Worm (Caenorhabditis elegans): ENCODE data around the gene puf-9.

The puf-9 gene

ce11 chrX:5801156-5801592 lies 40.2 kb upstream of the puf-9 start (continued):
- TF ChIP-seq ets-4 (GFP tag; optimal IDR thresholded peaks at IDR 0.05) (peak; percentile 76), F23B12.7 (tag; optimal IDR thresholded peaks at IDR 0.05; ENCODE audit: insufficient read depth) (no peak)

- TF ChIP-seq bed-2 (GFP tag; IDR thresholded peaks at IDR 0.05) (no peak), F33H1.4 (GFP tag; IDR thresholded peaks at IDR 0.05) (no peak)
Measured at ce11 chrX:5802582-5802981, 38.8 kb upstream of the puf-9 start.

ce11 chrX:5803492-5803891 lies 37.9 kb upstream of the puf-9 start:
- TF ChIP-seq ceh-40 (GFP tag; IDR thresholded peaks at IDR 0.05): no peak
- TF ChIP-seq K11D2.4 (GFP tag; IDR thresholded peaks at IDR 0.05): no peak
- TF ChIP-seq egl-44 (GFP tag; IDR thresholded peaks at IDR 0.05): no peak
- no peak for TF ChIP-seq Y67H2A.10 (GFP tag; conservative IDR thresholded peaks at IDR 0.05)
- TF ChIP-seq nhr-179 (tag; optimal IDR thresholded peaks at IDR 0.05): no peak
- no peak for TF ChIP-seq Y95B8A.8 (GFP tag; IDR thresholded peaks at IDR 0.05)
- TF ChIP-seq F37B4.10 (GFP tag; IDR thresholded peaks at IDR 0.05): no peak
- TF ChIP-seq T26A5.8 (tag; optimal IDR thresholded peaks at IDR 0.05): no peak

ce11 chrX:5805872-5806472 lies 35.4 kb upstream of the puf-9 start, which contains the start of gene F13D11.3:
Gene F13D11.3 (minus strand): TSS chrX:5805922.
- TF ChIP-seq tbp1 (GFP tag; optimal IDR thresholded peaks at IDR 0.05): no peak
- TF ChIP-seq F37B4.10 (GFP tag; IDR thresholded peaks at IDR 0.05): no peak
- no peak for TF ChIP-seq F52B5.7 (tag; optimal IDR thresholded peaks at IDR 0.05)
- TF ChIP-seq hsf-1 (GFP tag; IDR thresholded peaks at IDR 0.05): no peak
- TF ChIP-seq lag-1 (GFP tag; IDR thresholded peaks at IDR 0.05): no peak
- TF ChIP-seq chd-7 (tag; optimal IDR thresholded peaks at IDR 0.05): no peak
- no peak for TF ChIP-seq hlh-12 (tag; optimal IDR thresholded peaks at IDR 0.05)
- no peak for TF ChIP-seq atf-7 (tag; optimal IDR thresholded peaks at IDR 0.05)
- TF ChIP-seq egrh-3 (GFP tag; IDR thresholded peaks at IDR 0.05): no peak
- TF ChIP-seq aptf-2 (GFP tag; conservative IDR thresholded peaks at IDR 0.05): no peak

ce11 chrX:5810677-5811076 lies 30.7 kb upstream of the puf-9 start:
- TF ChIP-seq C06A6.2 (GFP tag; conservative IDR thresholded peaks at IDR 0.05) (no peak), nfya-2 (GFP tag; IDR thresholded peaks at IDR 0.05) (no peak), B0019.2 (GFP tag; conservative IDR thresholded peaks at IDR 0.05) (no peak), ekl-4 (GFP tag; IDR thresholded peaks at IDR 0.05) (no peak), F57A8.1 (GFP tag; optimal IDR thresholded peaks at IDR 0.05) (no peak), atf-7 (tag; optimal IDR thresholded peaks at IDR 0.05) (no peak), ceh-91 (GFP tag; IDR thresholded peaks at IDR 0.05) (no peak), T07F8.4 (tag; optimal IDR thresholded peaks at IDR 0.05) (no peak), bed-1 (GFP tag; IDR thresholded peaks at IDR 0.05) (no peak), sptf-2 (GFP tag; optimal IDR thresholded peaks at IDR 0.05) (no peak), let-607 (tag; optimal IDR thresholded peaks at IDR 0.05) (no peak)
